Worm (Caenorhabditis elegans) whole organism, L3 larva: ENCODE data around the gene lurp-4.

Experiments
- aly-2 ChIP-seq: fragments of 150-350 bp; optimal IDR thresholded peaks from 2 replicates; lab custom pipeline; 2014; ENCODE audit warnings: missing biosample characterization, missing genetic modification characterization
- ama-1 ChIP-seq: fragments of 150-350 bp; optimal IDR thresholded peaks from 2 replicates; lab custom pipeline; 2018
- elt-2 ChIP-seq: sonication (generic microtip); optimal IDR thresholded peaks from 2 replicates; lab custom pipeline; 2016; ENCODE audit warnings: missing genetic modification reagents, mild to moderate bottlenecking, missing genetic modification characterization, missing compliant biosample characterization
- elt-3 ChIP-seq, 3 experiments: fragments of 150-350 bp in 1 of 3; sonication (generic microtip) in 2 of 3; optimal IDR thresholded peaks; 2 replicates in 2 of 3; 4 replicates in 1 of 3; lab custom pipeline; 2014 to 2017; ENCODE audit warnings: missing biosample characterization in 3 of 3, missing genetic modification characterization in 3 of 3
- mdl-1 ChIP-seq: fragments of 150-350 bp; optimal IDR thresholded peaks from 2 replicates; lab custom pipeline; 2014; ENCODE audit warnings: missing biosample characterization, missing genetic modification characterization
- nfya-1 ChIP-seq: sonication (generic microtip); optimal IDR thresholded peaks from 2 replicates; lab custom pipeline; 2017; ENCODE audit warnings: missing genetic modification characterization, mild to moderate bottlenecking, missing compliant biosample characterization, antibody characterized with exemption, moderate library complexity; ENCODE audit not compliant: insufficient read depth
- nhr-25 ChIP-seq: sonication (generic microtip); optimal IDR thresholded peaks from 2 replicates; lab custom pipeline; 2017; ENCODE audit warnings: missing biosample characterization, missing genetic modification characterization
- nhr-67 ChIP-seq: fragments of 150-350 bp; optimal IDR thresholded peaks from 2 replicates; lab custom pipeline; 2014; ENCODE audit warnings: missing biosample characterization, missing genetic modification characterization
- snpc-4 ChIP-seq: fragments of 150-350 bp; optimal IDR thresholded peaks from 2 replicates; lab custom pipeline; 2014; ENCODE audit warnings: missing biosample characterization, missing genetic modification characterization

DNA sequence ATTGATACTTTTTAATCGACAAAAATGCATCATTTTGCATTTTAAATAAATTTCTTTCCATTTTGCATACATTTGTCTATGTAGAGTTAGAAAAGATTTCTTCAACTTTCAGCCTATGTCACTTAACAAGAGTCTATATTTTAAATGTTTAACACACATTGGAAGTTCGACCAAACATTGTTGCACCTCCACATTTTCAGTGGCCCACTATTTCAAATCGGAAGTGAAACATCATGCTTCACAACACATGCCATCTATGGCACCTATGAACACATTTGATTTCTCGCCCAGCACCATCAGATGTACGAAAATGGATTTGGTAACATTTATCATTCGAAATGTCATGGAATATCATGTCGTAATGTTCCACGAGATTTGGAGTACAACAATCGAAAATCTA is 46.2 kb downstream of the lurp-4 start, which contains the start of gene dhc-3:
- TF ChIP-seq ama-1, result no peak
- no peak for TF ChIP-seq elt-2
- TF ChIP-seq snpc-4, result no peak
- no peak for TF ChIP-seq nhr-25 (tag; lab: Kevin White, UChicago)
- no peak for TF ChIP-seq elt-3 (tag; optimal IDR thresholded peaks at IDR 0.05; lab: Kevin White, UChicago)
- TF ChIP-seq nhr-67 (tag; lab: Kevin White, UChicago), result no peak
- no peak for TF ChIP-seq nfya-1 (tag; lab: Kevin White, UChicago)
- TF ChIP-seq mdl-1, result no peak
- no peak for TF ChIP-seq aly-2 (tag; lab: Kevin White, UChicago)
